Worm (Caenorhabditis elegans): ENCODE data around the gene mdmh-35.

DNA sequence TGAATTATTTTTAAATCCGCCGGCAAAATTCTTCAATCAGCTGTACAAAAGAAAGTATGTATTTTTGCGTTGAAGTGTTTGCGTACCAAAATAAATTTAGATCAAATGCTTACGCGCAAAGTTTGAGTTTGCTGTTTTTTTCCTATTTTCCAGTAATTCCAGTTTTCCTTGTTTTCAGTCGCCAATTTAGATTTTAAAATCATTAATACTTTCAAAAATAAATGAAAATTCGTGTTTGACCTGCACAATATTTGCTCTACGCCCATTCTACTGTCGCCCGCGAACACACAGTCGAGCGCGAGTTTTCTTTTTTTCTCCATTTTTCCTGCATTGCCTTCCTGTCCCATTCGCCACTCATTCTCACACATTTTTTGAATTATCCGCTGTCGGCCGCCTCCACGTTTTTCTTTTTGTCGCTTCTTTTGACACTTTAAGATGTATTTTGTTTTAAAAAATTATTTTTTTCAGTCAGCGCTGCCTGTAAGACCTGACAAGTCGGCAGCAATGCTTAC is 37.3 kb upstream of the mdmh-35 start, which contains the start of gene ptc-1:
- TF ChIP-seq aly-1 (tag; optimal IDR thresholded peaks at IDR 0.05) (no peak), tbx-11 (GFP tag; IDR thresholded peaks at IDR 0.05) (no peak), ama-1 (optimal IDR thresholded peaks at IDR 0.05) (no peak), F13C5.2 (tag; optimal IDR thresholded peaks at IDR 0.05) (no peak), hmbx-1 (tag; optimal IDR thresholded peaks at IDR 0.05) (no peak), B0310.2 (tag; optimal IDR thresholded peaks at IDR 0.05) (no peak), pes-1 (GFP tag; IDR thresholded peaks at IDR 0.05) (no peak), flt-1 (GFP tag; IDR thresholded peaks at IDR 0.05) (no peak), hmg-4 (GFP tag; optimal IDR thresholded peaks at IDR 0.05) (no peak), tra-4 (tag; optimal IDR thresholded peaks at IDR 0.05) (no peak), ets-7 (tag; optimal IDR thresholded peaks at IDR 0.05) (no peak), sea-1 (GFP tag; conservative IDR thresholded peaks at IDR 0.05) (no peak)

All from whole organism, early embryonic.